Worm (Caenorhabditis elegans) whole organism, L4 larva: Measurements from ENCODE around the gene crb-1.

ENCODE experiments used
- ama-1 ChIP-seq: fragments of 150-350 bp; optimal IDR thresholded peaks from 2 replicates; lab custom pipeline; 2014; ENCODE audit warnings: inconsistent platforms, mixed read lengths
- ceh-62 ChIP-seq: sonication (generic microtip); optimal IDR thresholded peaks from 2 replicates; lab custom pipeline; 2017; ENCODE audit warnings: missing biosample characterization, missing genetic modification characterization
- lin-13 ChIP-seq: fragments of 150-350 bp; optimal IDR thresholded peaks from 2 replicates; lab custom pipeline; 2014; ENCODE audit warnings: missing biosample characterization, missing genetic modification reagents, missing genetic modification characterization
- lin-15B ChIP-seq: fragments of 150-350 bp; sonication (generic microtip); optimal IDR thresholded peaks from 3 replicates; lab custom pipeline; 2014; ENCODE audit warnings: missing biosample characterization, missing genetic modification characterization
- nhr-237 ChIP-seq: sonication (generic microtip); optimal IDR thresholded peaks from 2 replicates; lab custom pipeline; 2017; ENCODE audit warnings: missing biosample characterization, missing genetic modification characterization
- nhr-41 ChIP-seq: fragments of 200-800 bp; sonication (Bioruptor generic); IDR thresholded peaks from 2 replicates; pipeline ENCODE4 v1.3.6; 2022; ENCODE audit warnings: missing genetic modification reagents, missing genetic modification characterization, missing compliant biosample characterization
- unc-62 ChIP-seq, 3 experiments: fragments of 150-350 bp in 1 of 3; sonication (generic microtip); optimal IDR thresholded peaks in 2 of 3; peaks in 1 of 3; 1 replicate in 1 of 3; 2 replicates in 2 of 3; lab custom pipeline; 2014 to 2017; ENCODE audit warnings: missing biosample characterization in 3 of 3, missing genetic modification characterization in 3 of 3, missing genetic modification reagents in 3 of 3, missing genotype in 1 of 3

- TF ChIP-seq nhr-41 (GFP tag; lab: Robert Waterston, UW) (no peak), lin-15B (no peak), ama-1 (lab: Kevin White, UChicago) (no peak), nhr-237 (tag; lab: Kevin White, UChicago) (no peak), lin-13 (GFP tag; lab: Kevin White, UChicago) (no peak), unc-62 (GFP tag; optimal IDR thresholded peaks at IDR 0.05 in 1 of 2; lab: Kevin White, UChicago) (no peak), unc-62 (tag; optimal IDR thresholded peaks at IDR 0.05; lab: Kevin White, UChicago) (no peak), ceh-62 (tag; lab: Kevin White, UChicago) (no peak)
Observed at ce11 chrX:17428803-17429202, 15.0 kb upstream of the crb-1 start, which contains the start of gene pbo-6.
